Fruit fly (Drosophila melanogaster) whole organism, embryonic: ENCODE measurements around the gene ohgt.
A peak's percentile ranks its signal among the peaks of the same experiment; 100 is the strongest.

Experiments used
- B-H2 ChIP-seq: fragments of 200-800 bp; sonication (Bioruptor generic); optimal IDR thresholded peaks from 2 replicates; lab custom pipeline; 2018; ENCODE audit warnings: missing biosample characterization, mild to moderate bottlenecking, missing genetic modification characterization
- CG10267 ChIP-seq: fragments of 200-800 bp; sonication (Bioruptor generic); optimal IDR thresholded peaks from 2 replicates; lab custom pipeline; 2018; ENCODE audit warnings: missing biosample characterization, mild to moderate bottlenecking, missing genetic modification characterization, moderate library complexity
- CG10366 ChIP-seq: fragments of 200-800 bp; sonication (Bioruptor generic); IDR thresholded peaks from 2 replicates; pipeline ENCODE4 v1.3.6; 2022; ENCODE audit warnings: missing biosample characterization, missing genetic modification characterization
- CG10431 ChIP-seq: fragments of 200-800 bp; sonication (Bioruptor generic); optimal IDR thresholded peaks from 3 replicates; lab custom pipeline; 2018; ENCODE audit warnings: missing biosample characterization, mild to moderate bottlenecking, missing genetic modification characterization
- CG1233 ChIP-seq: fragments of 200-800 bp; sonication (Bioruptor generic); optimal IDR thresholded peaks from 4 replicates; lab custom pipeline; 2018; ENCODE audit warnings: missing biosample characterization, mild to moderate bottlenecking, missing genetic modification characterization
- CG13894 ChIP-seq: fragments of 200-800 bp; sonication (Bioruptor generic); optimal IDR thresholded peaks from 3 replicates; lab custom pipeline; 2018; ENCODE audit warnings: missing biosample characterization, mild to moderate bottlenecking, missing genetic modification characterization, moderate library complexity
- CG16815 ChIP-seq: fragments of 200-800 bp; sonication (Bioruptor generic); optimal IDR thresholded peaks from 3 replicates; lab custom pipeline; 2017; ENCODE audit warnings: missing biosample characterization, mild to moderate bottlenecking, missing genetic modification characterization
- CG17361 ChIP-seq: fragments of 200-800 bp; sonication (Bioruptor generic); IDR thresholded peaks from 3 replicates; pipeline ENCODE4 v1.3.6; 2022; ENCODE audit warnings: missing biosample characterization, missing genetic modification characterization
- CG2875 ChIP-seq: fragments of 200-800 bp; sonication (Bioruptor generic); optimal IDR thresholded peaks from 2 replicates; lab custom pipeline; 2017; ENCODE audit warnings: missing biosample characterization, mild to moderate bottlenecking, missing genetic modification characterization, missing genetic modification reagents
- CG30431 ChIP-seq: fragments of 200-800 bp; sonication (Bioruptor generic); optimal IDR thresholded peaks from 2 replicates; lab custom pipeline; 2017; ENCODE audit warnings: missing biosample characterization, missing genetic modification characterization
- CG3065 ChIP-seq: fragments of 200-800 bp; sonication (Bioruptor generic); optimal IDR thresholded peaks from 2 replicates; lab custom pipeline; 2016; ENCODE audit warnings: missing biosample characterization, missing genetic modification characterization
- CG3163 ChIP-seq: fragments of 200-800 bp; sonication (Bioruptor generic); optimal IDR thresholded peaks from 3 replicates; lab custom pipeline; 2016; ENCODE audit warnings: missing biosample characterization, missing genetic modification characterization
- CG4854 ChIP-seq: fragments of 200-800 bp; sonication (Bioruptor generic); optimal IDR thresholded peaks from 2 replicates; lab custom pipeline; 2016; ENCODE audit warnings: missing biosample characterization, missing genetic modification characterization, inconsistent platforms
- CG6765 ChIP-seq: fragments of 200-800 bp; sonication (Bioruptor generic); optimal IDR thresholded peaks from 3 replicates; lab custom pipeline; 2017; ENCODE audit warnings: missing biosample characterization, mild to moderate bottlenecking, missing genetic modification characterization
- CG9932 ChIP-seq: fragments of 200-800 bp; sonication (Bioruptor generic); IDR thresholded peaks from 2 replicates; pipeline ENCODE4 v1.3.6; 2022; ENCODE audit warnings: missing biosample characterization, missing genetic modification characterization
- CTCF ChIP-seq: fragments of 200-800 bp; sonication (Bioruptor generic); optimal IDR thresholded peaks from 2 replicates; lab custom pipeline; 2017; ENCODE audit warnings: missing biosample characterization, mild to moderate bottlenecking, missing genetic modification characterization, moderate library complexity
- CkIIα-i1 ChIP-seq: fragments of 200-800 bp; sonication (Bioruptor generic); IDR thresholded peaks from 2 replicates; pipeline ENCODE4 v1.3.6; 2022; ENCODE audit warnings: missing biosample characterization, missing genetic modification characterization
- Gug ChIP-seq: fragments of 200-800 bp; sonication (Bioruptor generic); IDR thresholded peaks from 4 replicates; pipeline ENCODE4 v1.3.6; 2022; ENCODE audit warnings: missing biosample characterization, missing genetic modification characterization
- Hr39 ChIP-seq: fragments of >200 bp; optimal IDR thresholded peaks from 2 replicates; lab custom pipeline; 2017
- Jarid2 ChIP-seq: fragments of 200-800 bp; sonication (Bioruptor generic); optimal IDR thresholded peaks from 3 replicates; lab custom pipeline; 2017; ENCODE audit warnings: mild to moderate bottlenecking, missing biosample characterization, missing genetic modification reagents, missing genetic modification characterization
- MTF-1 ChIP-seq: fragments of 200-800 bp; sonication (Bioruptor generic); optimal IDR thresholded peaks from 2 replicates; lab custom pipeline; 2018; ENCODE audit warnings: missing biosample characterization, mild to moderate bottlenecking, missing genetic modification characterization, borderline replicate concordance
- NfI ChIP-seq: fragments of 200-800 bp; sonication (Bioruptor generic); optimal IDR thresholded peaks from 3 replicates; lab custom pipeline; 2018; ENCODE audit warnings: missing biosample characterization, mild to moderate bottlenecking, missing genetic modification characterization, moderate library complexity
- Poxn ChIP-seq: fragments of 200-800 bp; sonication (Bioruptor generic); IDR thresholded peaks from 2 replicates; pipeline ENCODE4 v1.3.6; 2022; ENCODE audit warnings: missing biosample characterization, missing genetic modification characterization
- Scr ChIP-seq: fragments of 200-800 bp; sonication (Bioruptor generic); IDR thresholded peaks from 2 replicates; pipeline ENCODE4 v1.3.6; 2022; ENCODE audit warnings: missing biosample characterization, missing genetic modification characterization; ENCODE audit not compliant: partially characterized antibody
- Stat92E ChIP-seq, 3 experiments: fragments of >200 bp in 2 of 3; fragments of 200-800 bp in 1 of 3; sonication (Bioruptor generic) in 1 of 3; optimal IDR thresholded peaks; 2 replicates each; lab custom pipeline; 2017 to 2019; ENCODE audit warnings: missing biosample characterization in 3 of 3, missing genetic modification characterization in 3 of 3, mild to moderate bottlenecking in 1 of 3, moderate library complexity in 1 of 3
- bcd ChIP-seq: fragments of 200-800 bp; sonication (Bioruptor generic); optimal IDR thresholded peaks from 2 replicates; lab custom pipeline; 2017; ENCODE audit warnings: missing biosample characterization, mild to moderate bottlenecking, missing genetic modification characterization
- bigmax ChIP-seq: fragments of 200-800 bp; sonication (Bioruptor generic); optimal IDR thresholded peaks from 2 replicates; lab custom pipeline; 2018; ENCODE audit warnings: missing biosample characterization, mild to moderate bottlenecking, missing genetic modification characterization
- bsh ChIP-seq, 2 experiments: fragments of 200-800 bp; sonication (Bioruptor generic); optimal IDR thresholded peaks; 2 replicates each; lab custom pipeline; 2017 to 2018; ENCODE audit warnings: mild to moderate bottlenecking in 2 of 2, missing biosample characterization in 2 of 2, missing genetic modification characterization in 2 of 2, moderate library complexity in 1 of 2
- cato ChIP-seq: fragments of 200-800 bp; sonication (Bioruptor generic); optimal IDR thresholded peaks from 2 replicates; lab custom pipeline; 2016; ENCODE audit warnings: missing biosample characterization, missing genetic modification characterization, borderline replicate concordance
- chm ChIP-seq: fragments of 200-800 bp; sonication (Bioruptor generic); IDR thresholded peaks from 2 replicates; pipeline ENCODE4 v1.3.6; 2022; ENCODE audit warnings: missing biosample characterization, missing genetic modification characterization
- da ChIP-seq: fragments of 200-800 bp; sonication (Bioruptor generic); optimal IDR thresholded peaks from 2 replicates; lab custom pipeline; 2016; ENCODE audit warnings: missing biosample characterization, missing genetic modification characterization
- ewg ChIP-seq: fragments of 200-800 bp; sonication (Bioruptor generic); optimal IDR thresholded peaks from 3 replicates; lab custom pipeline; 2017; ENCODE audit warnings: mild to moderate bottlenecking, missing biosample characterization, missing genetic modification reagents, missing genetic modification characterization
- fd102C ChIP-seq: fragments of 200-800 bp; sonication (Bioruptor generic); optimal IDR thresholded peaks from 2 replicates; lab custom pipeline; 2018; ENCODE audit warnings: missing biosample characterization, mild to moderate bottlenecking, missing genetic modification characterization, moderate library complexity
- fd3F ChIP-seq: fragments of 200-800 bp; sonication (Bioruptor generic); optimal IDR thresholded peaks from 2 replicates; lab custom pipeline; 2018; ENCODE audit warnings: missing biosample characterization, mild to moderate bottlenecking, missing genetic modification characterization, moderate library complexity
- fd64A ChIP-seq: fragments of 200-800 bp; sonication (Bioruptor generic); optimal IDR thresholded peaks from 3 replicates; lab custom pipeline; 2018; ENCODE audit warnings: missing biosample characterization, mild to moderate bottlenecking, missing genetic modification characterization
- fru ChIP-seq: fragments of >200 bp; optimal IDR thresholded peaks from 2 replicates; lab custom pipeline; 2017
- gfzf ChIP-seq: fragments of 200-800 bp; sonication (Bioruptor generic); optimal IDR thresholded peaks from 2 replicates; lab custom pipeline; 2016; ENCODE audit warnings: missing biosample characterization, mild to moderate bottlenecking, missing genetic modification characterization, moderate library complexity
- hbn ChIP-seq: fragments of 200-800 bp; sonication (Bioruptor generic); IDR thresholded peaks from 2 replicates; pipeline ENCODE4 v1.3.6; 2022; ENCODE audit warnings: missing biosample characterization, missing genetic modification characterization; ENCODE audit not compliant: partially characterized antibody
- insv ChIP-seq, 2 experiments: fragments of 200-800 bp; sonication (Bioruptor generic); optimal IDR thresholded peaks; 3 replicates each; lab custom pipeline; 2016 to 2018; ENCODE audit warnings: missing biosample characterization in 2 of 2, missing genetic modification characterization in 2 of 2
- jumu ChIP-seq: fragments of 200-800 bp; sonication (Bioruptor generic); optimal IDR thresholded peaks from 3 replicates; lab custom pipeline; 2016; ENCODE audit warnings: missing biosample characterization, missing genetic modification characterization
- otp ChIP-seq: fragments of 200-800 bp; sonication (Bioruptor generic); IDR thresholded peaks from 3 replicates; pipeline ENCODE4, ENCODE4 v1.3.6; 2022; ENCODE audit warnings: missing biosample characterization, missing genetic modification characterization
- pb ChIP-seq: fragments of 200-800 bp; sonication (Bioruptor generic); optimal IDR thresholded peaks from 3 replicates; lab custom pipeline; 2016; ENCODE audit warnings: missing biosample characterization, missing genetic modification characterization
- pnt ChIP-seq: fragments of 200-800 bp; sonication (Bioruptor generic); optimal IDR thresholded peaks from 3 replicates; lab custom pipeline; 2016; ENCODE audit warnings: missing biosample characterization, missing genetic modification characterization
- ranshi ChIP-seq: fragments of 200-800 bp; sonication (Bioruptor generic); IDR thresholded peaks from 2 replicates; pipeline ENCODE4 v1.3.6; 2022; ENCODE audit warnings: missing biosample characterization, missing genetic modification characterization
- sisA ChIP-seq: fragments of 200-800 bp; sonication (Bioruptor generic); IDR thresholded peaks from 2 replicates; pipeline ENCODE4 v1.3.6; 2022; ENCODE audit warnings: missing biosample characterization, missing genetic modification characterization
- so ChIP-seq: fragments of 200-800 bp; sonication (Bioruptor generic); IDR thresholded peaks from 3 replicates; pipeline ENCODE4 v1.3.6; 2022; ENCODE audit warnings: missing biosample characterization, missing genetic modification characterization
- sqz ChIP-seq: fragments of 200-800 bp; sonication (Bioruptor generic); optimal IDR thresholded peaks from 3 replicates; lab custom pipeline; 2018; ENCODE audit warnings: missing biosample characterization, mild to moderate bottlenecking, missing genetic modification characterization
- tap ChIP-seq: fragments of 200-800 bp; optimal IDR thresholded peaks from 3 replicates; lab custom pipeline; 2019; ENCODE audit warnings: missing biosample characterization, mild to moderate bottlenecking, missing genetic modification characterization, moderate library complexity
- tna ChIP-seq: fragments of 200-800 bp; sonication (Bioruptor generic); IDR thresholded peaks from 2 replicates; pipeline ENCODE4 v1.3.6; 2022; ENCODE audit warnings: missing biosample characterization, missing genetic modification characterization; ENCODE audit not compliant: partially characterized antibody
- usp ChIP-seq: fragments of >200 bp; optimal IDR thresholded peaks from 2 replicates; lab custom pipeline; 2017; ENCODE audit warnings: missing biosample characterization, missing genetic modification characterization
- wor ChIP-seq: fragments of 200-800 bp; sonication (Bioruptor generic); IDR thresholded peaks from 2 replicates; pipeline ENCODE4 v1.3.6; 2022; ENCODE audit warnings: missing biosample characterization, missing genetic modification characterization

Gene ohgt

DNA sequence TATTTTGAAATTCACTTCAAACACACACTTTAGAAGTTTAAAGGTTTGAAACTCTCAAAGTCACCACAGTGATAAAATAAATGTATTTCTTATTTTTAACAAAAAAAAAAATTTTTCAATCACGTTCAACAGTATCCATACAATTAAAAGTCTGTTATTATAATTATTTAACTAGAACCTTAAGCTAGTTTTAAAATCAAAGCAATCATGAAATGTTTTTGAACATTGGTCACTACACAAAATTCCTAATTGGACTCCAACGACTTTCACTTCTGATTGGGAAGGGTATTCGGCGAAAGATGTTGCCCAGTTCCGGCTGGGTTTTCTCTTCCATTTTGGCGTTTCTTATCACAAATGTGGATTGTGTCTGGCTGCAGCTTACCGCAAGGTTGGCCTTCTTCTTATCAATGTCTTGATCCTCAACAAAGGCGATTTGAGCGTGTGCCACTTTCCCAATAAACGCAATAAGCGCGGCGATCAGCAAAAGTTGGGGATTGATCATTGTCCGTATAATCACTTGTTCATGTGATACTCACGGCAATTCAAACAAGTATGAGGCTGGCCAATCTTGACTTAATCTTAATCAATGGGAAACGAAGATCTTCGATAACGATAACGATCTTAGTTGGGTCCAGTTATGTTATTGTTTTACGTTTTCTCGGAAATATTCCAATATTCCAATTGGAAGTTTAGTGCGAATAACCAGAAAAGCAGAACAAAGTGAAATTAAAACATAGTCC is 794 bp upstream of the ohgt start (continued):
- TF ChIP-seq bsh (GFP tag; optimal IDR thresholded peaks at IDR 0.05; lab: Kevin White, UChicago) = peak in 1 of 2 experiments; percentile 28
- TF ChIP-seq CG4854 (GFP tag; lab: Kevin White, UChicago) = no peak
- TF ChIP-seq CG10267 (tag; lab: Kevin White, UChicago) = peak; percentile 12
- TF ChIP-seq ewg (GFP tag; lab: Kevin White, UChicago) = no peak
- TF ChIP-seq CG1233 = peak; percentile 45
- TF ChIP-seq bigmax = no peak
- no peak for TF ChIP-seq chm
- TF ChIP-seq B-H2 (GFP tag; lab: Kevin White, UChicago) = no peak
- TF ChIP-seq CG6765 (GFP tag; lab: Kevin White, UChicago) = no peak
- TF ChIP-seq Gug (GFP tag; lab: Robert Waterston, UW) = no peak
- TF ChIP-seq sqz (GFP tag; lab: Kevin White, UChicago) = no peak
- no peak for TF ChIP-seq MTF-1 (GFP tag; lab: Kevin White, UChicago)
- peak; percentile 83 to 98 for TF ChIP-seq insv (GFP tag; optimal IDR thresholded peaks at IDR 0.05; lab: Kevin White, UChicago)
- peak; percentile 26 for TF ChIP-seq sisA
- TF ChIP-seq CG10431 = no peak
- peak; percentile 12; the same call in 1 of the 2 replicates for TF ChIP-seq CG10366 (GFP tag; lab: Robert Waterston, UW)
- TF ChIP-seq CG3163 (GFP tag; lab: Kevin White, UChicago) = no peak
- TF ChIP-seq fru = no peak
- TF ChIP-seq Stat92E (GFP tag; optimal IDR thresholded peaks at IDR 0.05; lab: Kevin White, UChicago) = no peak
- no peak for TF ChIP-seq CG13894
- no peak for TF ChIP-seq Scr
- no peak for TF ChIP-seq otp
- TF ChIP-seq gfzf (GFP tag; lab: Kevin White, UChicago) = no peak
- TF ChIP-seq CG30431 (GFP tag; lab: Kevin White, UChicago) = no peak
- TF ChIP-seq CG9932 (GFP tag; lab: Robert Waterston, UW) = no peak
- TF ChIP-seq jumu (GFP tag; lab: Kevin White, UChicago) = no peak
- no peak for TF ChIP-seq fd64A (GFP tag; lab: Kevin White, UChicago)
- no peak for TF ChIP-seq Hr39 (lab: Kevin White, UChicago)
- TF ChIP-seq CG2875 (GFP tag; lab: Kevin White, UChicago) = peak; percentile 47
- TF ChIP-seq CTCF (GFP tag; lab: Kevin White, UChicago) = no peak
- no peak for TF ChIP-seq fd3F (GFP tag; lab: Kevin White, UChicago)
- no peak for TF ChIP-seq so (GFP tag; lab: Robert Waterston, UW)
- TF ChIP-seq bcd (GFP tag; lab: Kevin White, UChicago) = peak; percentile 17
- TF ChIP-seq CG16815 = peak; percentile 3
- no peak for TF ChIP-seq tna (GFP tag; lab: Robert Waterston, UW)
- TF ChIP-seq Poxn (GFP tag; lab: Robert Waterston, UW) = no peak
- TF ChIP-seq pnt (GFP tag; lab: Kevin White, UChicago) = no peak
- no peak for TF ChIP-seq wor (GFP tag; lab: Robert Waterston, UW)
- TF ChIP-seq hbn = no peak
- TF ChIP-seq tap (tag; lab: Kevin White, UChicago) = peak; percentile 2
- no peak for TF ChIP-seq da (GFP tag; lab: Kevin White, UChicago)
- no peak for TF ChIP-seq Jarid2
- TF ChIP-seq fd102C = no peak
- TF ChIP-seq CkIIα-i1 (GFP tag; lab: Robert Waterston, UW) = no peak
- TF ChIP-seq pb (GFP tag; lab: Kevin White, UChicago) = no peak
- no peak for TF ChIP-seq usp (GFP tag; lab: Kevin White, UChicago)
- TF ChIP-seq NfI (GFP tag; lab: Kevin White, UChicago) = peak; percentile 36
- no peak for TF ChIP-seq CG17361 (GFP tag; lab: Robert Waterston, UW)
- TF ChIP-seq cato (GFP tag; lab: Kevin White, UChicago) = no peak
- no peak for TF ChIP-seq ranshi (GFP tag; lab: Robert Waterston, UW)
- TF ChIP-seq CG3065 (GFP tag; lab: Kevin White, UChicago) = no peak
